Fruit fly (Drosophila melanogaster) whole organism, wandering third instar larva: ENCODE measurements around the gene Snoo.

Source experiments
- GATAd ChIP-seq: sonication (Bioruptor generic); optimal IDR thresholded peaks from 2 replicates; lab custom pipeline; 2016; ENCODE audit warnings: missing biosample characterization, missing genetic modification characterization
- OdsH ChIP-seq: fragments of 200-800 bp; sonication (Bioruptor generic); optimal IDR thresholded peaks from 2 replicates; lab custom pipeline; 2016; ENCODE audit warnings: missing biosample characterization, mild to moderate bottlenecking, missing genetic modification characterization
- br ChIP-seq: fragments of 200-800 bp; sonication (Bioruptor generic); optimal IDR thresholded peaks from 2 replicates; lab custom pipeline; 2016; ENCODE audit warnings: missing biosample characterization, missing genetic modification characterization

- no peak for TF ChIP-seq br (GFP tag; lab: Kevin White, UChicago)
- TF ChIP-seq GATAd (GFP tag; lab: Kevin White, UChicago): no peak
- TF ChIP-seq OdsH (GFP tag; lab: Kevin White, UChicago): no peak
These were observed 17.5 kb downstream of the Snoo start for dm6 chr2L:7966461-7966846.
